Fruit fly (Drosophila melanogaster): ENCODE results near the gene CG9515.

Gene CG9515

DNA sequence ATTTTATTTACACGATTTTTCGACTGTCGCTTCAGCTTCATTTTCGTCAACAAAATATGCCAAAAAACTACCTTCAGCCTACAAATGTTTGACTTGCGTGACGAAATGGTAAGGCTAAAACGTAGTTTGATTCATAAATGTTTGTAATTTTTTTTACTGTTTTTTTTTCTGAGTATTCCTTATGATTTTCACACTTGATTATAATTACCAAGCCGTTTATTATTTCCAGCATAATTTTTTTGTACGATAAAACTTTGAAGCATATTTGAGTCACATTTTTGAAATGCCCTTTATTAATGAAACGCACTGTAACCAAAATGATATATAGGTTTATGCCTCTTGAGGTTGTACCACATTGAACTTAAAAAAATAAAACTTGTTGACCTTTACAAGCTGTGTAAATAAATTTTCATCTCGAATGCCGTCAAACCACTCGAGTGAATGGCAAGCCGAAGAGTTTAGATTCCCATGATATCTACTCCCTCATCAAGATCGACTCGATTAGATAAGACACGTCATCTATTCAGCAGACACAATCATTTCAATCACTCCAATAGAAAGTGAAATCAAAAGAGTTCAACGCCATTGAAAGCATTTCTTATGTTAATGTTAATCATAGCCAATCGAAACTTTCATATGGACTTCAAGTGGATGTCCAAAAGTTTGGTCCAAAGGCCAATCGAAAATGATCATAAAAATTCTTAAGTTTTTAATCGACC lies 39.7 kb upstream of the CG9515 start (continued):
- TF ChIP-seq CG18599 (GFP tag; optimal IDR thresholded peaks at IDR 0.05), result peak; percentile 44
- peak; percentile 45; the same call in 1 of the 2 replicates for TF ChIP-seq CG10366 (GFP tag; IDR thresholded peaks at IDR 0.05)
- peak; percentile 61 for TF ChIP-seq CG30403 (GFP tag; optimal IDR thresholded peaks at IDR 0.05)
- peak; percentile 29 for TF ChIP-seq slp2 (GFP tag; optimal IDR thresholded peaks at IDR 0.05)
- peak; percentile 3 for TF ChIP-seq abd-A (tag; optimal IDR thresholded peaks at IDR 0.05)
- TF ChIP-seq sd (tag; optimal IDR thresholded peaks at IDR 0.05), result peak; percentile 52
- peak; percentile 17 for TF ChIP-seq Atf-2 (GFP tag; optimal IDR thresholded peaks at IDR 0.05)
- no peak for TF ChIP-seq shn (GFP tag; optimal IDR thresholded peaks at IDR 0.05)
- no peak for TF ChIP-seq CG4707 (GFP tag; optimal IDR thresholded peaks at IDR 0.05)
- no peak for TF ChIP-seq CG13123 (GFP tag; optimal IDR thresholded peaks at IDR 0.05)
- peak; percentile 62 for TF ChIP-seq PHDP (tag; optimal IDR thresholded peaks at IDR 0.05)
- no peak; the same call in 2 of the 3 replicates for TF ChIP-seq Aef1 (GFP tag; IDR thresholded peaks at IDR 0.05)
- TF ChIP-seq Sox102F (GFP tag; optimal IDR thresholded peaks at IDR 0.05), result peak; percentile 69
- no peak for TF ChIP-seq bbx (GFP tag; IDR thresholded peaks at IDR 0.05; ENCODE audit: partially characterized antibody)
- TF ChIP-seq Chrac-16 (GFP tag; optimal IDR thresholded peaks at IDR 0.05), result peak; percentile 27
- TF ChIP-seq Atf3 (GFP tag; optimal IDR thresholded peaks at IDR 0.05), result peak; percentile 34
- TF ChIP-seq jing (GFP tag; optimal IDR thresholded peaks at IDR 0.05), result no peak
- TF ChIP-seq HLH54F (GFP tag; optimal IDR thresholded peaks at IDR 0.05), result peak; percentile 12
- TF ChIP-seq Oli (tag; optimal IDR thresholded peaks at IDR 0.05), result peak; percentile 62
- peak; percentile 52 for TF ChIP-seq CG17328 (GFP tag; IDR thresholded peaks at IDR 0.05)
- TF ChIP-seq CG9215 (GFP tag; IDR thresholded peaks at IDR 0.05), result no peak
- TF ChIP-seq CG7839 (tag; optimal IDR thresholded peaks at IDR 0.05), result peak; percentile 71
- peak; percentile 69 for TF ChIP-seq unpg (GFP tag; optimal IDR thresholded peaks at IDR 0.05)
- peak; percentile 49 for TF ChIP-seq CG2120 (GFP tag; optimal IDR thresholded peaks at IDR 0.05)
- peak; percentile 1 for TF ChIP-seq CG10979 (tag; optimal IDR thresholded peaks at IDR 0.05)
- no peak for TF ChIP-seq luna (GFP tag; optimal IDR thresholded peaks at IDR 0.05)
- no peak for TF ChIP-seq Doc2 (GFP tag; IDR thresholded peaks at IDR 0.05)
- peak; percentile 28 for TF ChIP-seq Abd-B (GFP tag; optimal IDR thresholded peaks at IDR 0.05)
- peak; percentile 24 for TF ChIP-seq HHEX (GFP tag; optimal IDR thresholded peaks at IDR 0.05)
- TF ChIP-seq slbo (GFP tag; IDR thresholded peaks at IDR 0.05), result peak; percentile 68
- peak; percentile 70 for TF ChIP-seq CG17359 (tag; optimal IDR thresholded peaks at IDR 0.05)
- TF ChIP-seq CG5180 (GFP tag; optimal IDR thresholded peaks at IDR 0.05), result peak; percentile 13
- TF ChIP-seq phol (tag; optimal IDR thresholded peaks at IDR 0.05), result peak; percentile 41
- TF ChIP-seq ab (GFP tag; optimal IDR thresholded peaks at IDR 0.05), result no peak
- no peak for TF ChIP-seq fru (optimal IDR thresholded peaks at IDR 0.05)
- peak; percentile 44 for TF ChIP-seq CG12659 (GFP tag; optimal IDR thresholded peaks at IDR 0.05)
- peak; percentile 75 for TF ChIP-seq dmrt99B (tag; optimal IDR thresholded peaks at IDR 0.05)
- no peak for TF ChIP-seq ken (GFP tag; IDR thresholded peaks at IDR 0.05)
- TF ChIP-seq Hr78 (GFP tag; optimal IDR thresholded peaks at IDR 0.05), result peak in 1 of 2 experiments; percentile 67
- peak; percentile 34 for TF ChIP-seq Bteb2 (GFP tag; optimal IDR thresholded peaks at IDR 0.05)
- no peak for TF ChIP-seq CrebB (tag; optimal IDR thresholded peaks at IDR 0.05)
- no peak for TF ChIP-seq B-H2 (GFP tag; optimal IDR thresholded peaks at IDR 0.05)
- no peak for TF ChIP-seq zen2 (GFP tag; IDR thresholded peaks at IDR 0.05; ENCODE audit: partially characterized antibody)
- TF ChIP-seq lilli (GFP tag; optimal IDR thresholded peaks at IDR 0.05), result peak; percentile 59
- TF ChIP-seq D19A (tag; optimal IDR thresholded peaks at IDR 0.05), result peak; percentile 1
- peak; percentile 63 for TF ChIP-seq CG13296 (GFP tag; optimal IDR thresholded peaks at IDR 0.05)
- peak in 1 of 2 experiments; percentile 59 for TF ChIP-seq Eip74EF (GFP tag; optimal IDR thresholded peaks at IDR 0.05)
- peak; percentile 75 for TF ChIP-seq gem (tag; optimal IDR thresholded peaks at IDR 0.05)
